Fruit fly (Drosophila melanogaster): Measurements from ENCODE around the gene CG12123.
A peak's percentile ranks its signal among the peaks of the same experiment; 100 is the strongest.

CG12123 gene

DNA sequence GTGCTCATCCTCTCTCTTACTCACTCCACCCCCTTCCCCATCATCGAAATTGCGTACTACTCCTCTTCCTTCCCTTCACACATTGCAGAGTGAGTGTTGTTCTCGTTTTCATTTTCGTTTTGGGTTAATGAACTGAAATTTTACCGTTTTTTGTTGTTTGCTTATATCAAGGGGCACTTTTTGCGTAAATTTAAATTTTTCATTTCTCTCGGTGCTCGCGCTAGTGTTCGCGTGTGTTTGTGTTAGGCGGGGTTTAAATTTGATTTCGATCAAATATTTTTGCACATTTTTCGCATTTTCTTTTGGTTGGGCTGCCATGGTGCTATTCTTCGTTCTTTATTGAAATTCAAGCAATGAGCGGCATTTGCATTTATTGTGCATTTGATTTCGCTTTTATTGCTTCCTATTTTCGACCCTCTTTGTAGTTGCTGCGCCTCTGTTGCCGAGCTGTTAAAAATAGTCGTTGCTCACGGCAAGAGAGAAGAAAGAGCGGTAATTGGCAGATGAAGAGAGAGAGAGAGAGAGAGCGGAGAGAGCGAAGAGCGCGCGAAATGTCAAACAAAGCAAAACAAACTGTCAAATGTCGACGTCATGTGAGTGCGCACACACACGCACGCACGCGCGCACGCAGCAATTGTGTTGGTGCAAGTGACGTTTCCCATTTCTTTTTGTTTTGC, 21.2 kb downstream of the CG12123 start:
- TF ChIP-seq pan (optimal IDR thresholded peaks at IDR 0.05) (peak; percentile 63), Dll (optimal IDR thresholded peaks at IDR 0.05) (no peak), psq (optimal IDR thresholded peaks at IDR 0.05) (no peak), EcR (GFP tag; optimal IDR thresholded peaks at IDR 0.05) (peak; percentile 23 to 52), CG8478 (optimal IDR thresholded peaks at IDR 0.05) (no peak), usp (GFP tag; optimal IDR thresholded peaks at IDR 0.05) (no peak)

DNA sequence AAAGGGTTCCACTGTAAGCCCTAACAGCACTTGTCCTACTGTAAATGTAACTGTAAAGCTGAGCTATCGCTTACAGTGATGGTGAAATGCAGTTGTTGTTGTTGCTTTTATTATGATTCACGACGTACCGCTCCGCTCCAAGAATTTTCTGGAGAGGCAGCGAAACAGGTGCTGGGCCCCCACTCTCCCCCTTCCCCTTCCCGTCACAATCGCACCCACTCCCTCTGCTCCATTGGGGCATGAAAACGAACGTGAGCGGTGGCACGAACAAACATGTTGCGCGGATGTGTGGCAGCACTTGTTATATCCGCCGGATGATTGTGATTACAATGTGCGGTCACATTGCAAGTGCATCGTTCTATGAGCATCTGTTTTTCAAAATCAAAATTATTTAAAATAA, 22.6 kb downstream of the CG12123 start:
- TF ChIP-seq Dll (optimal IDR thresholded peaks at IDR 0.05): no peak

DNA sequence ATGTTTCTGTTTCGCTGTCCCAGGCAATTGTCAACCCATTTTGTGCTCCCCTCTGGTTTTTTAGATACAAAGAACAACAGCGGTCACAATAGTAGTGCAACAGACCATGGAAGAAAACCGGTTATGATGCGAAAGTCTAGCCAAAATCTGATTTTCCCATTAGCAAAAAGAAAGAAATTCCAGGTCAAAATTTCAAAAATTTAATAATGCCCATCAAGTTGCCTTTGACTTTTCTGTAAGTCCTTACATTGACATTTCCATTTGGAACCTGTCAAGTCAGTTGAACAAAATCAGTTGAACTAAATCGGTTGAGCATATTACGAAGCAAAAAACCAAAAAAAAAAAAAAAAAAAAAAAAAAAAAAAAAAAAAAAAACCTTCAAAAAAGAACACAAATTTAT, 25.2 kb downstream of the CG12123 start:
- TF ChIP-seq usp (GFP tag; optimal IDR thresholded peaks at IDR 0.05): no peak

DNA sequence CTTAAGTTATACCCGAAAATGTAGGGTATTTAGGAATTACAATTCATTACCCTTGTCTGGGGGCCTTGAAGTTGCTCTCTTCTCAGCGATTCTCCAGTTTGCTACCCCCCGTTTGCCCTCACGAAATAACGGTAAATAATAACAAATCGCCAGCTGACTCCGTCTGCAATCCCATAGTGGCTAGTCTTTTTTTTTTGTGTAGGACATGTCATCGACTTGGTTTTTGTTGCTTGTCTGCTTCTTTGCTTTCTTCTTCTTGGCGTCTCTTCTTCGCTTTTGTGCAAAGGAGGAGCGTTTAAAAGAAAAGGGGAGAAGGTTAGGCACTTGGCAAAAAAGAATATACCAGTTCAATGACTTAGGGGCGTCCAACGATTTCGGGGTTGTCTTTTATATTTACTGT, 25.9 kb downstream of the CG12123 start:
- TF ChIP-seq EcR (GFP tag; optimal IDR thresholded peaks at IDR 0.05): peak in 1 of 2 experiments; percentile 66
- no peak for TF ChIP-seq pan (optimal IDR thresholded peaks at IDR 0.05)

DNA sequence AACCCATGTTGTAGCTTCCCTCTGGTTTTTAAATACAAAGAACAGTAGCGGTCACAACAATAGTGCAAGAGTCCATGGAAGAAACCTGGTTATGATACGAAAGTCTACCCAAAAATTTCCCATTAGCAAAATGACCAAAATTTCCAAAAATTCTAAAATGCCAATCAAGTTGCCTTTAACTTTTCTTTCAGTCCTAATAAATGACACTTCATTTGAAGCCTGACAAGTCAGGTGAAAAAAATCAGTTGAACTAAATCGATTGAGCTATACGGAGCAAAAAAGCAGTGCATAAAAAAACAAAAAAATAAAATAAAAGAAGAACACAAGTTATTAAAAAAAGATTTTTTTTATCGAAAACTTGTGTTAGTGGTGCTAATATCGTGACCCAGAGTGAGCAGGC, 26.5 kb downstream of the CG12123 start:
- no peak for TF ChIP-seq EcR (GFP tag; optimal IDR thresholded peaks at IDR 0.05)
- TF ChIP-seq usp (GFP tag; optimal IDR thresholded peaks at IDR 0.05): no peak
- no peak for TF ChIP-seq psq (optimal IDR thresholded peaks at IDR 0.05)

DNA sequence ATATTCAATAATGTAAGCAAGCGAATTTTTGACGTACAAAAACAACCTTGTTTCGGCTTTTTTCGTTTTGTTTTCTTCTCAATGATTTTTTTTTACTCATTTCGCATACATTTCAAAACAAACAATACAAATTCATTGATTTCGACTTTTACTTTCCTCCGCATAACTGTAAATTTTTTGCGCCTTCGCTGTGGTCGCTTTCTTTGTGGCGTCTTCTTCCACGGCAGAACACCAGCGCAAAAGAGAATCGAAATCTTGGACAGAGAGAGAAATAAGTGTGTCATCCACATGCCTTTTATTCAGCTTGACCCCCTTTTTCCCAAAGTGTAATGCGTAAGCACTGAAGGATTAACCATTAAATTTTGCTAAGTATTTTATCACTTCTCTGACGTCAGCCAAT, 27.8 kb downstream of the CG12123 start:
- TF ChIP-seq CG8478 (optimal IDR thresholded peaks at IDR 0.05) (no peak), usp (GFP tag; optimal IDR thresholded peaks at IDR 0.05) (no peak), psq (optimal IDR thresholded peaks at IDR 0.05) (no peak), pan (optimal IDR thresholded peaks at IDR 0.05) (no peak), Dll (optimal IDR thresholded peaks at IDR 0.05) (no peak), EcR (GFP tag; optimal IDR thresholded peaks at IDR 0.05) (no peak)

DNA sequence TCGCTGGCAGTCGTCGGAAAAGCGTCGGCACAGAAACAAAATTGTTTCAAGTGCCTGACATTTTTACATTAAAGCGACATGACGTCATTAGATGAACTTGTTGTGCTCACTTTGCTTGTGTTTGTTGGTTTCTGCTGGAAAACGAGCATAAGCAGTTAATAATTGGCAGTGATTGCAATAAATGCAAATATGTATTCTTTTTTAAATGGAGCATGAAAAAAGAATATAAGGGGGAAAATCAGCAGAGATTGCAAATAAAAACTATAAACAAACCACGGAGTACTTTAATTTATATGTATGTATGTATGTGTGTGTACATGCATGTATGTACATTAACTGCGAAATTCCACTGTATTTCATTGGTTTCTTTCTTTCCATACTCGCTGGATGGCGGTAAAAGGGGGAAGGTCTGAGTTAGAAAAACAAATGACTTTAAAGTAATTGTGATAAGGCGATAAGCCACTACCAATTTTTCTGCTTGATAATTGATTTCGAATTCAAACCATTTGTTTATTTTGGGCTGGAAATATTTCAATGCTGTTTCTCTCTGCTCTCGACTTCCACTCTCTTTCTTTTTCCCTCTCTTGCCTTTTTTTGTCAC, 28.5 kb downstream of the CG12123 start:
- TF ChIP-seq psq (optimal IDR thresholded peaks at IDR 0.05) (no peak), CG8478 (optimal IDR thresholded peaks at IDR 0.05) (no peak), EcR (GFP tag; optimal IDR thresholded peaks at IDR 0.05) (no peak), usp (GFP tag; optimal IDR thresholded peaks at IDR 0.05) (no peak), pan (optimal IDR thresholded peaks at IDR 0.05) (no peak), Dll (optimal IDR thresholded peaks at IDR 0.05) (no peak)

DNA sequence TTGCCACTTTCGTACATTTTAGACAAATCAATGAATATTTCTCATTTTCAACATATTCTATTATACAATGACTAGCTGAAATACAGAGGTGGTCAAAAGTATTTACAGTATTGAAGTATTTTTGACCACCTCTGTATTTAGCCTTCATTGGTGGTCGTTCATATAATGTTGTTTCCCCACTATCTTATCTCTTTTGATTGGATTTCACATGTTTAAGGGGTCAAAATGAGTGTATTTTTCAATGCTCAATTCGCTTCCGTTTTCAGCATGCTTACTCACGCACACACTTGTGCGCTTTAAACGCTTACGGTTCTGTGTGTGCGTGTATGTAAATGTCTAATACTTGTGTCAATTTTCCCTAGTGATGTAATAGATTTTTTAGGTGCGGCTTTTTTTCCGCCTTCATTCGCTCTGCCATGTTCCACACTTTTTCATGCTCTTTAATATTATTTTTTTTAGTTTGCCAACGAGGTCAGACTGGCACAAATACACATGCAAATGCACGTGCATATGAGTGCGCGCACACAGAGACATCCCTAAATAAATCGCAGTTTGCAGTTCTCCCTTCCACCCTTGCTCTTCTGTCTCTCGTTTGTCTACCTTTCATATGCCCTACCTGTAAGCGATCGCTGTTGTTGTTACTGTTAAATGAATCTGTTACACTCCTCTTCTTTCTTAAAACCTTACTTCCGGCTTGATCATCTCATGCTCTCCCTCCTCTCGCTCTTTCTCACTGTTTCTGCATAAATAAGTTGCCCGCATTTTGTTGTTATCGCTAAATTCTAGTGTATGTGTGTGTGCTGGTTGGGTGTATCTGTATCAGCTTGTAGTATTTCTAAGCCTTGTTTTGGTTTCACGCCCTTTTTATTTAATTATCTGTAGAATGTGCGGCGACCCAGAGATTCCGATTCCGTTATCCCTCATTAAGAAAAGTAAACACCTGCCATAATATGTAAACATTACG, 29.7 kb downstream of the CG12123 start:
- no peak for TF ChIP-seq EcR (GFP tag; optimal IDR thresholded peaks at IDR 0.05)
- TF ChIP-seq psq (optimal IDR thresholded peaks at IDR 0.05): no peak
- no peak for TF ChIP-seq CG8478 (optimal IDR thresholded peaks at IDR 0.05)
- TF ChIP-seq usp (GFP tag; optimal IDR thresholded peaks at IDR 0.05): no peak
- TF ChIP-seq Dll (optimal IDR thresholded peaks at IDR 0.05): no peak
- TF ChIP-seq pan (optimal IDR thresholded peaks at IDR 0.05): no peak

DNA sequence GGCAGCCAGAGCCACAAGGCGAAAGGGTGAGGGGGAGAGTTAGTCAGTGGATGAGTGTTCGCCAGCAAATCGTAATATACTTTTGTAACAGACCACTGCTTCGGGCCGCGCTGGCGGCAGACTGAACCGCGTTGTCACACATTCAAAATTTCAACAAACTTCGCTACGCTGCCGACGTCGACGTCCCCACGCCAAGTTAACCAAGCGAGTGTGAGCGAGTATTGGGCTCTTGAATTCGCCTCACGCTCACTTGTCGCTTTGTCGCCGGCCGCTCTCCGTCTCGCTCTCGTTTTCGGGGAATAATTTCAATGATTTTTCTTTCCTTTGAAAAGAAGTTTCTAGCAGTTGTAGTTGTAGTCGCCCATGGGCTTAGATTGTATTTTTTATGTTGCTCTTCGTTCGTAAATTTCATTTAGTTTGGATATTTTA, 30.6 kb downstream of the CG12123 start, which contains the start of gene lawc:
TSS of gene lawc (minus strand) at position 127 of the 429 bp plus-strand sequence.
- no peak for TF ChIP-seq pan (optimal IDR thresholded peaks at IDR 0.05)
- TF ChIP-seq psq (optimal IDR thresholded peaks at IDR 0.05): no peak
- no peak for TF ChIP-seq CG8478 (optimal IDR thresholded peaks at IDR 0.05)
- no peak for TF ChIP-seq usp (GFP tag; optimal IDR thresholded peaks at IDR 0.05)
- TF ChIP-seq EcR (GFP tag; optimal IDR thresholded peaks at IDR 0.05): no peak
- TF ChIP-seq Dll (optimal IDR thresholded peaks at IDR 0.05): no peak

DNA sequence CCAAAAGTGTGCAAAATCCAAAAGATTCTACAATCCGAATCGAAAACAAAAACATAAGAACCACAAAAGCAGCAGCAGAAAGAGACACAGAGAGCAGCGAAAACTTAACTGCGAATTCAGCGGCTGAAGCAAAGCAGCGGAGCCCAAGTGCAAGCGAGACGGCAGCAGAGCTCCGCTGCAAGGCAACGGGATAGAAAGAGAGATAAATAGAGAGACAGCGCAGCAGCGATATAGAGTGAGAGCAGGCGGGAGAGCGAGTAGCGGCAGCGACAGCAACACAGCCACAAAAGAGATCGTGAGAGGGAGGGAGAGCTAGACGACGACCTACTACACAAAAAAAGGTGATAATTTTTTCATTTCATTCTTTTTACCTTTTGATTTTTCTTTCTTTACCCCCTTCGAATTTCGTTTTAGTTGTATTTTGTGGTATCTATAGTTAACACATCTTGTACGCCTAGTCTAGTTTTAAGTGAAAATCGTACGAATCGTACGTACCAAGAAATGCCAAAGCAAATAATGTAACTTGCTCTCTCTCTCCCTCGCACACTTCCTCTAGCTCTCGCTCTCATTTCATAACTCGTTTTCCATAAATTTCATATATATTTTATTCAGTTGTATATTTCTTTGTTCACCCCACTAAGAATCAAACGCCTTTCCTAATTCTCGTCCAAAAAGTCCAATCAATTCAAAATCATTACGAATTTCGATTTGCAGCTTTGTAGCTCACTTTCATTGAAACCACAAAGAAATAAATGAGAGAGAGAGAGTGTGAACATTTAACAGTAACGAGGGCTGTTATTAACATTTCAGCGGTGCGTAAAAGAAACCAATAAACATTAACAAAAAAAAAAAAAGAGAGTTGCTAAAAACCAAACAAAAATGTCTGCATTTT, 31.6 kb downstream of the CG12123 start:
- TF ChIP-seq usp (GFP tag; optimal IDR thresholded peaks at IDR 0.05) (no peak), EcR (GFP tag; optimal IDR thresholded peaks at IDR 0.05) (no peak), Dll (optimal IDR thresholded peaks at IDR 0.05) (no peak), CG8478 (optimal IDR thresholded peaks at IDR 0.05) (peak; percentile 82), psq (optimal IDR thresholded peaks at IDR 0.05) (no peak), pan (optimal IDR thresholded peaks at IDR 0.05) (no peak)

DNA sequence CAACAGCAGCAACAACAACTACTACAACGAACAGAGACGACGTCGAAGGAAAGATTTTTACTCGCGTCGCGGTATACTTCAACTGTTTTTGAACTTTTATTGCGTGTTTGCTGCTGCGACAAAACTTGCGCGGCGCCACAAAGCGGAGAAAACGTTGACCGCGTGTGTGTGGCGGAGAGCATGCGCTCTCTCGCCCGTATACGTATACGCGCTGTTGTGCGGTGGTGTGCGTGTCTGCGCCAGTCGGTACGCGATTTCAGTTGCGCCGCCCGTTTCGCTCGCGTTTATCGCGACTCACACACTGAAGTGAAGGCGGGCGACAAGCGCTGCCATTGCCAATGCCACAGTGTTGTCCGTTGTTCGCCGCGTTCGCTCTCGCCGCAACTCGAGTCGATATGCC, 32.4 kb downstream of the CG12123 start:
- TF ChIP-seq Dll (optimal IDR thresholded peaks at IDR 0.05) (peak; percentile 40), CG8478 (optimal IDR thresholded peaks at IDR 0.05) (no peak)

DNA sequence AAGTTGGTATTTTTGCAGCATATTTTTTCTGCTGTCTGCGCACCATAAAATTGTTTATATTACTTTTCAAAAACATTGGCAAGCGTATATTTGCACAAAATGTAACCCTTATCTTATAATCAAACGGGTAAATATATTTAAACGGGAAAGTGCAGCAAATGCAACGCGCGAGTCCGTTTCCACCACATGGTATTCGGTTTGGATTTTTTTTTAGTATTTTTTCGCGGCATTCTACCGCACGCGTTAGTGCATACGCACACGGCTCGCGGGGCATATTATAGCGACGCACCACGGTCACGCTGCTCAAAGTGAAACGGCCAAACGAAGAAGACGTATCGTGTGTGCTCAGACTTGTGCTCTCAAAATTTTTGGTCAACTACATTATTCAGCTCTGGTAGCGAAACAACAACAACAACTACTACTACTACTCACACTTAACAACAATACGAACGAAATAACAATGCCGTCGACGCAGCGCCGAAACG, 33.1 kb downstream of the CG12123 start, which contains the start of gene Trf2:
TSS of gene Trf2 (plus strand) at position 302 of the 485 bp plus-strand sequence.
- no peak for TF ChIP-seq Dll (optimal IDR thresholded peaks at IDR 0.05)
- no peak for TF ChIP-seq EcR (GFP tag; optimal IDR thresholded peaks at IDR 0.05)
- no peak for TF ChIP-seq usp (GFP tag; optimal IDR thresholded peaks at IDR 0.05)
- TF ChIP-seq psq (optimal IDR thresholded peaks at IDR 0.05): no peak
- no peak for TF ChIP-seq pan (optimal IDR thresholded peaks at IDR 0.05)
- no peak for TF ChIP-seq CG8478 (optimal IDR thresholded peaks at IDR 0.05)
